Worm (Caenorhabditis elegans): Measurements from ENCODE around the gene C30G12.2.

C30G12.2 gene

DNA sequence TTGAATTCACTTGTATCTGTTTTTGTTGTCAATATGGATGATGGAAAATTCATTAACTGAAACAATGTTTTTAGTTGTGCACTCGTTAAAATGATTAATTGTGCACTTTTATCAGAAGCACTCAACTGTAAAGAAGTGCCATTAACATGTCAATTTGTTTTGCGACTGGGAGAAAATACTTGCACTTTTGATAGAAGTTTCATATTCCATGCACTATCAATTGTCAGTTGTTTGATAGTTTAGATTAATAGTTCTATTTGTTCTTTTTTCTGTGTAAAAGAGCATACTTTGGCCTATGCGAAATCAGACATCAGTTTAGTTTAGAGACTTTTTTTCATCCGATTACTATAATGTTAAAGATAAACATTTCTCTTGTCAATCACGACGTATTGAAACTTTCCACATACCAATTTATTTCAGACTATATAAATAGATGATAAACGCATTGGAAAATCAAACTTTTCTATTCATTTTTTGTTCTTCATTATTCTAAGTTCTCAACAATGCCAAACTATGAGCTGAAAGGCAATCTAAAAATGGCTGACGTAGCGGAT is at the start of gene C30G12.2:
C30G12.2 (plus strand) TSS at position 504 of the 554 bp plus-strand sequence.
- TF ChIP-seq sem-2 (GFP tag; optimal IDR thresholded peaks at IDR 0.05), result no peak
- no peak for TF ChIP-seq unc-120 (tag; optimal IDR thresholded peaks at IDR 0.05; ENCODE audit: poor library complexity, severe bottlenecking)
- no peak for TF ChIP-seq nhr-237 (tag; optimal IDR thresholded peaks at IDR 0.05)
- no peak for TF ChIP-seq elt-1 (tag; optimal IDR thresholded peaks at IDR 0.05; ENCODE audit: borderline replicate concordance, insufficient read depth)
- TF ChIP-seq nhr-2 (tag; optimal IDR thresholded peaks at IDR 0.05), result no peak
- no peak for TF ChIP-seq pha-4 (tag; optimal IDR thresholded peaks at IDR 0.05)
- no peak for TF ChIP-seq mep-1 (tag; optimal IDR thresholded peaks at IDR 0.05)
- TF ChIP-seq drap-1 (GFP tag; optimal IDR thresholded peaks at IDR 0.05), result no peak
- TF ChIP-seq ztf-11 (tag; optimal IDR thresholded peaks at IDR 0.05), result no peak
- no peak for TF ChIP-seq ceh-43 (GFP tag; optimal IDR thresholded peaks at IDR 0.05)
- TF ChIP-seq elt-3 (tag; optimal IDR thresholded peaks at IDR 0.05), result no peak
- no peak for TF ChIP-seq cnd-1 (tag; optimal IDR thresholded peaks at IDR 0.05)
- TF ChIP-seq nhr-28 (tag; optimal IDR thresholded peaks at IDR 0.05), result no peak
- TF ChIP-seq lsy-2 (tag; optimal IDR thresholded peaks at IDR 0.05), result no peak
- no peak for TF ChIP-seq mab-5 (tag; optimal IDR thresholded peaks at IDR 0.05)
- no peak for TF ChIP-seq tbx-8 (GFP tag; optimal IDR thresholded peaks at IDR 0.05)
- no peak for TF ChIP-seq bed-3 (GFP tag; optimal IDR thresholded peaks at IDR 0.05)
- TF ChIP-seq lin-13 (tag; optimal IDR thresholded peaks at IDR 0.05), result no peak
- no peak for TF ChIP-seq blmp-1 (tag; optimal IDR thresholded peaks at IDR 0.05)
- TF ChIP-seq unc-39 (tag; optimal IDR thresholded peaks at IDR 0.05), result no peak

- TF ChIP-seq mab-5 (tag; optimal IDR thresholded peaks at IDR 0.05) (no peak), cnd-1 (tag; optimal IDR thresholded peaks at IDR 0.05) (no peak), elt-3 (tag; optimal IDR thresholded peaks at IDR 0.05) (no peak), ces-1 (GFP tag; optimal IDR thresholded peaks at IDR 0.05) (no peak), nhr-28 (tag; optimal IDR thresholded peaks at IDR 0.05) (no peak)
These were observed 47.5 kb upstream of the C30G12.2 start for ce11 chrII:7242754-7243153.

DNA sequence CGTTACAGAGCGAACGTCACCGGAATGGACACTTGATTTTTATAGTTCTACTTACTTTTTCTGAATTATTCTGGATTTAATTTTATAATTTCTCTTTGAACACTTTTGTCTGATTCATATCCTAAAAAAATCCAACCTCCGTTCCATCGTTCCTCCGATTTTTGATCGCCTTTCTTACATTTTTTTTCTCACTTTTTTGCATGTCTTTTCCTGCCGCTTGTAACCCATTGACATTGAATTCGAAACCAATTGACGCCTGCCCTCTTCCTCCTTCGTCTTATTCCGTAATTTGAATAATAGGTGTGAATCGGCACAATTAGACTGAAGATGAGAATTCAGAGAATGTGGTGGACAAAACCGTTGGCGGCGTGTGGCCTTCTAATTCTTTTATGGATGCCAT is 44.6 kb upstream of the C30G12.2 start, which contains the start of gene skpo-3:
skpo-3 (plus strand) TSS at position 301 of the 400 bp plus-strand sequence.
- no peak for TF ChIP-seq M03D4.4 (tag; optimal IDR thresholded peaks at IDR 0.05)
- no peak for TF ChIP-seq nhr-12 (tag; optimal IDR thresholded peaks at IDR 0.05)
- no peak for TF ChIP-seq drap-1 (GFP tag; optimal IDR thresholded peaks at IDR 0.05)
- no peak for TF ChIP-seq unc-39 (tag; optimal IDR thresholded peaks at IDR 0.05)
- no peak for TF ChIP-seq ztf-11 (tag; optimal IDR thresholded peaks at IDR 0.05)
- no peak for TF ChIP-seq elt-1 (tag; optimal IDR thresholded peaks at IDR 0.05; ENCODE audit: borderline replicate concordance, insufficient read depth)
- TF ChIP-seq mls-2 (tag; optimal IDR thresholded peaks at IDR 0.05), result no peak
- no peak for TF ChIP-seq blmp-1 (tag; optimal IDR thresholded peaks at IDR 0.05)
- no peak for TF ChIP-seq mab-5 (tag; optimal IDR thresholded peaks at IDR 0.05)

DNA sequence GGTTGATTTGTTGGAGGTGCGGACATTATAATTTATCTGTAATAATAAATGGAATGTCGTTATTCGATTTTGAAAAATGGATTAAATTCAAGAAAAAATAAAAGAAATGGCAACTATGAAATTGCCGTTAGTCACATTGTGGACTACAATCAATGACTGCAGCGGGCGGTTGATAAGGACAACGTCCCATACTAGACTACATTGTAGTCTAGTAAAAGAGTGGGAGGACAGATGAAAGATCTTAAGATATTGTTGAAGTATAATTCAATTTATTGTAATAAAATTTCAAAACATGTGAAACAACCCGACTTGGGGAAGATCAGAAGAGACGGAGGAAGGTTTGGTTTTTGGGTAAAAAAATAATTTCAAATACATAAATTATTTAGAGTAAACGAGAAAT is 38.2 kb upstream of the C30G12.2 start, which contains the start of the genes prx-13 and ada-2:
prx-13 (minus strand) TSS at position 38 of the 400 bp plus-strand sequence.
ada-2 (plus strand) TSS at position 282 of the 400 bp plus-strand sequence.
- TF ChIP-seq ceh-39 (tag; optimal IDR thresholded peaks at IDR 0.05), result no peak

DNA sequence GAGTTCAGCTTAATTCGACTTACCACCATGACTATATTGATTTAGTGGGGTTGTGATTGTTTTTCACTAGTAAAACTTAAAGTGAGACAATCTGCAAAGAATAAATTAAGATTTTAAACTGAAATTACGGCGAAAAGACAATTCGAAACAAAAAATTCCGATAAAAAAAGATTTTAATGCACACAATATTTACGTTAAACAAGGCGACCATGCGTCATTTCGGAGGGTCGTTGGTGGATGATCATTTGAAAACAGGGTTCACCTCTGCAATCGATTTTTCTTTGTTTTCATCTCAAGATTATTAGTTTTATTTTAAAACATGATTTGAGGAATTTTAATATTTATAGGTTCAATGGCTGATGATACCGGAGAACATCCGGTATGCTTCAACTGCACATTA is 37.2 kb upstream of the C30G12.2 start, which contains the start of gene lsm-4:
lsm-4 (minus strand) TSS at position 91 of the 400 bp plus-strand sequence.
- TF ChIP-seq lsy-2 (tag; optimal IDR thresholded peaks at IDR 0.05), result no peak
- no peak for TF ChIP-seq snpc-4 (tag; optimal IDR thresholded peaks at IDR 0.05)
- TF ChIP-seq lin-13 (tag; optimal IDR thresholded peaks at IDR 0.05), result no peak
- no peak for TF ChIP-seq nhr-2 (tag; optimal IDR thresholded peaks at IDR 0.05)
- TF ChIP-seq nhr-76 (tag; optimal IDR thresholded peaks at IDR 0.05), result no peak
- no peak for TF ChIP-seq elt-1 (tag; optimal IDR thresholded peaks at IDR 0.05; ENCODE audit: borderline replicate concordance, insufficient read depth)
- no peak for TF ChIP-seq cnd-1 (tag; optimal IDR thresholded peaks at IDR 0.05)
- no peak for TF ChIP-seq mep-1 (tag; optimal IDR thresholded peaks at IDR 0.05)
- TF ChIP-seq tbx-8 (GFP tag; optimal IDR thresholded peaks at IDR 0.05), result no peak
- TF ChIP-seq lin-32 (GFP tag; optimal IDR thresholded peaks at IDR 0.05), result no peak
- TF ChIP-seq nhr-12 (tag; optimal IDR thresholded peaks at IDR 0.05), result no peak
- no peak for TF ChIP-seq unc-120 (tag; optimal IDR thresholded peaks at IDR 0.05; ENCODE audit: poor library complexity, severe bottlenecking)
- no peak for TF ChIP-seq mab-5 (tag; optimal IDR thresholded peaks at IDR 0.05)
- no peak for TF ChIP-seq zip-8 (tag; optimal IDR thresholded peaks at IDR 0.05)
- TF ChIP-seq ces-1 (GFP tag; optimal IDR thresholded peaks at IDR 0.05), result no peak

Data from whole organism, mixed stage, embryonic.